Fruit fly (Drosophila melanogaster): ENCODE data around the gene Jasper.

Jasper gene

DNA sequence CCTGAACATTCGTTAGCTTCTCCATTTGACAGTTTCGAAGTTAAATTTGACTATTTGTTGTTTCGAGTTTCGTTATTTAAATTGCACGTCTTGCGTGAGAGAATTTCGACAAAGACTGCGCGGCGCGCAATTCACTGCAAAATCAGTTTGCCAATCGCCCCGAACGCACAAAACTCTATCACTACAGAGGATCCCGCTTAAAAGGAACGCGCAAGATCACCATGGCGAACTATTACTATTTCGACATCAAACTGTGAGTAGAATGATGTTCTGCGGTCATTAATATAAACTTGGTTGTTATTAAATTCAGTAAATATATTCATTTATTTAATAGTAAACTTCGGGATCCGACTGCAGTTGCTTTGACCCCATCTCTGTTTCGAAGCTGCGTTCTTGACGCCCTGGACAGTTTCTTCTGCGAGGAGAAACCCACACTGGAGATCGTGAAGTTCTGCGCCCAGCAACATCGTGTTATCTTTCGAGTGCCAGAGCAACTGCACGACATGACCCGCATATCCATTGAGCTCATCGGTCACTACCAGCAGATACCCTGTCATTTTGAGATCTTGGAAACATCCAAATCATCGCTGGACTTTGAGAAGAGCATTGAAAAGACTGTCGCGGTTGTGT is 3.7 kb downstream of the Jasper start, which contains the start of the genes Rpp14b and spn-A:
Gene Rpp14b (plus strand): TSS at position 43 of the 630 bp plus-strand sequence.
Gene spn-A (minus strand): TSS at position 123 of the 630 bp plus-strand sequence.
- TF ChIP-seq CG33017 (tag; optimal IDR thresholded peaks at IDR 0.05) (no peak), ovo (GFP tag; optimal IDR thresholded peaks at IDR 0.05) (no peak), toe (GFP tag; optimal IDR thresholded peaks at IDR 0.05) (no peak), CG5204 (GFP tag; optimal IDR thresholded peaks at IDR 0.05) (no peak), CG7101 (tag; optimal IDR thresholded peaks at IDR 0.05) (peak; percentile 42), tj (GFP tag; optimal IDR thresholded peaks at IDR 0.05) (no peak), Mnt (GFP tag; optimal IDR thresholded peaks at IDR 0.05) (no peak), CG12768 (GFP tag; optimal IDR thresholded peaks at IDR 0.05) (no peak), pad (GFP tag; optimal IDR thresholded peaks at IDR 0.05) (no peak), Clk (GFP tag; optimal IDR thresholded peaks at IDR 0.05) (no peak), CG14711 (tag; optimal IDR thresholded peaks at IDR 0.05) (peak; percentile 22), kay (GFP tag; ENCODE audit: borderline replicate concordance) (no peak), bab1 (GFP tag; optimal IDR thresholded peaks at IDR 0.05) (peak; percentile 18), CG1620 (GFP tag; optimal IDR thresholded peaks at IDR 0.05) (peak; percentile 62), cic (GFP tag; optimal IDR thresholded peaks at IDR 0.05) (no peak), CG11617 (GFP tag; optimal IDR thresholded peaks at IDR 0.05) (no peak), Hr96 (GFP tag; optimal IDR thresholded peaks at IDR 0.05) (no peak), Crg-1 (GFP tag; optimal IDR thresholded peaks at IDR 0.05) (no peak), CG7045 (GFP tag; optimal IDR thresholded peaks at IDR 0.05) (no peak)

dm6 chr3R:30056592-30057135 is 4.3 kb downstream of the Jasper start, which contains the start of the genes CG7950 and Rpp14a:
CG7950 (plus strand) TSS chr3R:30056859.
Rpp14a (plus strand) TSS chr3R:30056859.
- TF ChIP-seq pad (GFP tag; optimal IDR thresholded peaks at IDR 0.05): peak; percentile 65
- peak; percentile 83 for TF ChIP-seq CG14711 (tag; optimal IDR thresholded peaks at IDR 0.05)
- TF ChIP-seq ovo (GFP tag; optimal IDR thresholded peaks at IDR 0.05): peak; percentile 71
- TF ChIP-seq tj (GFP tag; optimal IDR thresholded peaks at IDR 0.05): peak; percentile 73
- no peak for TF ChIP-seq cnc (optimal IDR thresholded peaks at IDR 0.05)
- peak; percentile 62 for TF ChIP-seq Clk (GFP tag; optimal IDR thresholded peaks at IDR 0.05)
- peak; percentile 70 for TF ChIP-seq CG7045 (GFP tag; optimal IDR thresholded peaks at IDR 0.05)
- peak; percentile 84 for TF ChIP-seq CG33017 (tag; optimal IDR thresholded peaks at IDR 0.05)
- TF ChIP-seq bab1 (GFP tag; optimal IDR thresholded peaks at IDR 0.05): peak; percentile 92
- TF ChIP-seq Mnt (GFP tag; optimal IDR thresholded peaks at IDR 0.05): peak; percentile 93
- no peak for TF ChIP-seq kay (GFP tag; ENCODE audit: borderline replicate concordance)
- peak; percentile 40 for TF ChIP-seq cic (GFP tag; optimal IDR thresholded peaks at IDR 0.05)
- peak; percentile 91 for TF ChIP-seq CG7101 (tag; optimal IDR thresholded peaks at IDR 0.05)
- TF ChIP-seq CG1620 (GFP tag; optimal IDR thresholded peaks at IDR 0.05): peak; percentile 96
- peak; percentile 87 for TF ChIP-seq toe (GFP tag; optimal IDR thresholded peaks at IDR 0.05)
- no peak for TF ChIP-seq CG5204 (GFP tag; optimal IDR thresholded peaks at IDR 0.05)
- peak; percentile 90 for TF ChIP-seq CG11617 (GFP tag; optimal IDR thresholded peaks at IDR 0.05)
- TF ChIP-seq Crg-1 (GFP tag; optimal IDR thresholded peaks at IDR 0.05): peak; percentile 73
- TF ChIP-seq Hr96 (GFP tag; optimal IDR thresholded peaks at IDR 0.05): no peak
- TF ChIP-seq CG12768 (GFP tag; optimal IDR thresholded peaks at IDR 0.05): peak; percentile 73

DNA sequence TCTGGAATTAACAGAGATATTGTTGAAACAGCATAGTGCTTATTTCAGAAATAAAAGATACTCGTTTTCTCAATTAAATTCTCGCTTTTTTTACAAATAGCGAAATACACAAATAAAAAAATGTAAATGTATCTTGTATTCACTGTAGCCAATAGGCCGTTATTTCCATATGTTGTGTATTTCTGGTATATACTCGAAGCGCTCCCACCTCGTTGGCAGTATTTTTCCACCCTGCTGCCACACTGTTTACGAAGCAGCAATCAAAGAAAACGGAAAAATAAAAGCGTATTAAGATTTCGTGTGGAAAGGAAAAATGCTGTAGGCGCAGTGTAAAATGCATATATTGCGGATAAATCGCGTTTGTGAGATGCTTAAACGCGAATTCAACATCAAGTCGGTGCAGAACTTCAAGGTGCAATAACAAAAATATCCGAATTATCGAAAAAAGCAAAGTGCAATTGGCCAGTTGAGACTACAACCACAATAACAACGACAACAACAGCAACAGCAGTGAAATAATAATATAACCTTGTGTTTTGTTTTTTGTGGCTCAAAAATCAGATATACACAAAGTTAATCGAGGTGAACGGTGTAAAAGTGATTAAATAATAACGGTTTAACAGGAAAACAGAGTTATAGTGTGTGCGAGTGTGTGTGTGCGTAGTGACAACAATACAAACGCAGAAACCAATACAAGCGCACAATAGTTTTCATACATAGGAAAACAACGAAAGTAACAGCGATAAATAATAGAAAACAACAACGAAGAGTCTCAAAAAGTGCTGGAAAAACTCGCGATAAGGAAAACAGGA is 5.9 kb downstream of the Jasper start, which contains the start of gene sima:
Gene sima (plus strand): TSS at position 255 of the 812 bp plus-strand sequence.
- TF ChIP-seq ovo (GFP tag; optimal IDR thresholded peaks at IDR 0.05): peak; percentile 1
- TF ChIP-seq CG11617 (GFP tag; optimal IDR thresholded peaks at IDR 0.05): peak; percentile 40
- peak; percentile 55 for TF ChIP-seq Mnt (GFP tag; optimal IDR thresholded peaks at IDR 0.05)
- TF ChIP-seq CG12768 (GFP tag; optimal IDR thresholded peaks at IDR 0.05): peak; percentile 57
- TF ChIP-seq cic (GFP tag; optimal IDR thresholded peaks at IDR 0.05): peak; percentile 46
- no peak for TF ChIP-seq Clk (GFP tag; optimal IDR thresholded peaks at IDR 0.05)
- TF ChIP-seq Hr96 (GFP tag; optimal IDR thresholded peaks at IDR 0.05): no peak
- no peak for TF ChIP-seq CG5204 (GFP tag; optimal IDR thresholded peaks at IDR 0.05)
- no peak for TF ChIP-seq Crg-1 (GFP tag; optimal IDR thresholded peaks at IDR 0.05)
- no peak for TF ChIP-seq tj (GFP tag; optimal IDR thresholded peaks at IDR 0.05)
- no peak for TF ChIP-seq cnc (optimal IDR thresholded peaks at IDR 0.05)
- peak; percentile 28 for TF ChIP-seq CG33017 (tag; optimal IDR thresholded peaks at IDR 0.05)
- peak; percentile 48 for TF ChIP-seq CG14711 (tag; optimal IDR thresholded peaks at IDR 0.05)
- TF ChIP-seq CG7045 (GFP tag; optimal IDR thresholded peaks at IDR 0.05): no peak
- peak; percentile 12 for TF ChIP-seq toe (GFP tag; optimal IDR thresholded peaks at IDR 0.05)
- peak; percentile 26 for TF ChIP-seq bab1 (GFP tag; optimal IDR thresholded peaks at IDR 0.05)
- TF ChIP-seq kay (GFP tag; ENCODE audit: borderline replicate concordance): no peak
- no peak for TF ChIP-seq CG1620 (GFP tag; optimal IDR thresholded peaks at IDR 0.05)
- TF ChIP-seq CG7101 (tag; optimal IDR thresholded peaks at IDR 0.05): peak; percentile 15
- no peak for TF ChIP-seq pad (GFP tag; optimal IDR thresholded peaks at IDR 0.05)

DNA sequence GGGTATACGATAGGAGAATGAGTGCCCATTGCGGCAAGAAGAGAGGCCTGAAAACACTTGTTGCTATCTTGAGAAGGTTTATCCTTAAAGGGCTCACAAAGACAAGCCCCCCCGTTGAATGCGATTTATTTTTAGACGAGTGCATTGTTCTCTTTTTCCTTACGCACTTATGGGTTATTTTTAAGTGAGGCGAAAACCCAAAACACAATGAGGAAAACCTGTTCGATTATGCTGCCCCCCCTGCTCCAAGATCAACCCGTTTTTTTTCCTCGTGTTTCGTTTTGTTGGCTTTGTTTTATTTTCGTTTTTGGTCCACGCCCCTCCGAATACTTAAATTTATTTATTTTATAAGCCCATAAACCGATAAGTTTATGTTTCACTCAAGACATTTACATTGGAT is 7.6 kb downstream of the Jasper start:
- TF ChIP-seq Hr96 (GFP tag; optimal IDR thresholded peaks at IDR 0.05) (no peak), ovo (GFP tag; optimal IDR thresholded peaks at IDR 0.05) (no peak), CG12768 (GFP tag; optimal IDR thresholded peaks at IDR 0.05) (no peak), Clk (GFP tag; optimal IDR thresholded peaks at IDR 0.05) (no peak), CG1620 (GFP tag; optimal IDR thresholded peaks at IDR 0.05) (no peak), toe (GFP tag; optimal IDR thresholded peaks at IDR 0.05) (no peak), kay (GFP tag; ENCODE audit: borderline replicate concordance) (no peak), Mnt (GFP tag; optimal IDR thresholded peaks at IDR 0.05) (no peak), CG33017 (tag; optimal IDR thresholded peaks at IDR 0.05) (no peak), pad (GFP tag; optimal IDR thresholded peaks at IDR 0.05) (no peak), CG7101 (tag; optimal IDR thresholded peaks at IDR 0.05) (no peak), bab1 (GFP tag; optimal IDR thresholded peaks at IDR 0.05) (no peak), cnc (optimal IDR thresholded peaks at IDR 0.05) (no peak)

All from whole organism, adult.